Fruit fly (Drosophila melanogaster) whole organism, adult: ENCODE data around the gene CG14879.
A peak's percentile ranks its signal among the peaks of the same experiment; 100 is the strongest.

ENCODE experiments used
- CG11617 ChIP-seq: fragments of 200-800 bp; sonication (Bioruptor generic); optimal IDR thresholded peaks from 2 replicates; lab custom pipeline; 2017; ENCODE audit warnings: mild to moderate bottlenecking, missing biosample characterization, missing genetic modification reagents, missing genetic modification characterization
- CG12768 ChIP-seq: fragments of 200-800 bp; sonication (Bioruptor generic); optimal IDR thresholded peaks from 2 replicates; lab custom pipeline; 2017; ENCODE audit warnings: missing biosample characterization, missing genetic modification characterization, mild to moderate bottlenecking, moderate library complexity, missing genetic modification reagents
- CG14711 ChIP-seq: fragments of 200-800 bp; sonication (Bioruptor generic); optimal IDR thresholded peaks from 2 replicates; lab custom pipeline; 2018; ENCODE audit warnings: missing biosample characterization, mild to moderate bottlenecking, missing genetic modification characterization, moderate library complexity
- CG1620 ChIP-seq: fragments of 200-800 bp; sonication (Bioruptor generic); optimal IDR thresholded peaks from 2 replicates; lab custom pipeline; 2016; ENCODE audit warnings: missing biosample characterization, missing genetic modification characterization
- CG33017 ChIP-seq: fragments of 200-800 bp; sonication (Bioruptor generic); optimal IDR thresholded peaks from 2 replicates; lab custom pipeline; 2018; ENCODE audit warnings: missing biosample characterization, mild to moderate bottlenecking, missing genetic modification characterization, moderate library complexity
- CG5204 ChIP-seq: fragments of 200-800 bp; sonication (Bioruptor generic); optimal IDR thresholded peaks from 2 replicates; lab custom pipeline; 2016; ENCODE audit warnings: missing biosample characterization, missing genetic modification characterization
- CG7045 ChIP-seq: fragments of 200-800 bp; sonication (Bioruptor generic); optimal IDR thresholded peaks from 2 replicates; lab custom pipeline; 2017; ENCODE audit warnings: missing biosample characterization, mild to moderate bottlenecking, missing genetic modification characterization
- CG7101 ChIP-seq: fragments of 200-800 bp; sonication (Bioruptor generic); optimal IDR thresholded peaks from 2 replicates; lab custom pipeline; 2018; ENCODE audit warnings: missing biosample characterization, mild to moderate bottlenecking, missing genetic modification characterization, moderate library complexity
- Clk ChIP-seq: fragments of 200-800 bp; sonication (Bioruptor generic); optimal IDR thresholded peaks from 2 replicates; lab custom pipeline; 2017; ENCODE audit warnings: missing biosample characterization, missing genetic modification characterization
- Crg-1 ChIP-seq: fragments of 200-800 bp; sonication (Bioruptor generic); optimal IDR thresholded peaks from 2 replicates; lab custom pipeline; 2016; ENCODE audit warnings: missing biosample characterization, missing genetic modification characterization
- Hr96 ChIP-seq: fragments of 200-800 bp; sonication (Bioruptor generic); optimal IDR thresholded peaks from 2 replicates; lab custom pipeline; 2016; ENCODE audit warnings: missing biosample characterization, missing genetic modification characterization
- Mnt ChIP-seq: fragments of 200-800 bp; sonication (Bioruptor generic); optimal IDR thresholded peaks from 2 replicates; lab custom pipeline; 2016; ENCODE audit warnings: missing biosample characterization, mild to moderate bottlenecking, missing genetic modification characterization
- bab1 ChIP-seq: fragments of 200-800 bp; sonication (Bioruptor generic); optimal IDR thresholded peaks from 3 replicates; lab custom pipeline; 2019; ENCODE audit warnings: missing biosample characterization, mild to moderate bottlenecking, missing genetic modification characterization, moderate library complexity
- cic ChIP-seq: fragments of 200-800 bp; sonication (Bioruptor generic); optimal IDR thresholded peaks from 2 replicates; lab custom pipeline; 2017; ENCODE audit warnings: missing biosample characterization, mild to moderate bottlenecking, missing genetic modification characterization, moderate library complexity
- cnc ChIP-seq, 2 experiments: fragments of >200 bp; optimal IDR thresholded peaks; 2 replicates each; lab custom pipeline; 2017
- kay ChIP-seq: fragments of 200-800 bp; sonication (Bioruptor generic); peaks from one replicate; lab custom pipeline; 2016; ENCODE audit warnings: missing biosample characterization, missing genetic modification characterization, borderline replicate concordance
- ovo ChIP-seq: fragments of 200-800 bp; sonication (Bioruptor generic); optimal IDR thresholded peaks from 2 replicates; lab custom pipeline; 2016; ENCODE audit warnings: missing biosample characterization, missing genetic modification characterization
- pad ChIP-seq: fragments of 200-800 bp; sonication (Bioruptor generic); optimal IDR thresholded peaks from 3 replicates; lab custom pipeline; 2017; ENCODE audit warnings: missing biosample characterization, missing genetic modification characterization, mild to moderate bottlenecking, moderate library complexity, missing genetic modification reagents
- tj ChIP-seq: fragments of 200-800 bp; sonication (Bioruptor generic); optimal IDR thresholded peaks from 3 replicates; lab custom pipeline; 2017; ENCODE audit warnings: missing biosample characterization, mild to moderate bottlenecking, missing genetic modification characterization, moderate library complexity
- toe ChIP-seq: fragments of 200-800 bp; sonication (Bioruptor generic); optimal IDR thresholded peaks from 2 replicates; lab custom pipeline; 2016; ENCODE audit warnings: missing biosample characterization, missing genetic modification characterization

Gene CG14879

DNA sequence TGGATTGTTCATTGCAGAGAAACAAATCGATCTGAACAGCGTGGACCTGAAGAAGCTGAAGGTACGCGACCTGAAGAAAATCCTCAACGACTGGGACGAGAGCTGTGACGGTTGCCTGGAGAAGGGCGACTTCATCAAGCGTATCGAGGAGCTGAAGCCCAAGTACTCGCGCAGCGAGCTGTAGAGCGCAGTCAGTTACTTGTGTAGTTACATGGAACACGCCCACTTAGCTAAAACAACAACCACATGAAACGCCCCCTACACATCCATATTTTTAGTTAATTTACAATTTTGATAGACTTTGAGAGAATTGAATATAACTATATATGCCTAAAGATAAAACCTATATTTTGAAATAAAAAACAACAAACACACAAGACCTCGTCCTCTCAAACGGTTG lies 1.4 kb upstream of the CG14879 start:
- no peak for TF ChIP-seq Hr96

DNA sequence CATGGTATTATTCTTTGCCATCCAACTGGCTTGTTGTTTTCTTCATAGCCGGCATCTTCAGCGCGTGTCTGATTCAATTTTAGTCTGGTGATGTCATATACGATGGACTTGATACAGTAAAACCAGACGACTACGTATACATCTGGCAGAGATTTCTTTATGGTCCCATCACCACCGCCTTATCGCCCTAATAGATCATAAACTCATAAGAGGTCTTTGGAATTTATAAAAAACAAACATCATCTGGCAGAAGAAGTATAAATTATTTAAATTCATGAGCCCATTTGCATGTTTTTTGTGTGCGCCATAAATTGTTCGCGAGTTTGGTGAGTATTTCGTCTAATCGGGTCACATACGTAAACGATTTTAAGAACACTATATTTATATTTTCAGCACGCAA lies 737 bp downstream of the CG14879 start:
- TF ChIP-seq Hr96, result no peak
- TF ChIP-seq bab1, result no peak
- TF ChIP-seq cic, result no peak
- TF ChIP-seq CG12768, result no peak
- TF ChIP-seq CG1620 (GFP tag; lab: Kevin White, UChicago), result no peak
- no peak for TF ChIP-seq ovo (GFP tag; lab: Kevin White, UChicago)
- no peak for TF ChIP-seq CG14711 (tag; lab: Kevin White, UChicago)
- TF ChIP-seq CG7101 (tag; lab: Kevin White, UChicago), result no peak
- TF ChIP-seq CG5204, result no peak
- TF ChIP-seq CG7045 (GFP tag; lab: Kevin White, UChicago), result no peak
- no peak for TF ChIP-seq tj (GFP tag; lab: Kevin White, UChicago)
- TF ChIP-seq pad, result no peak
- TF ChIP-seq cnc (optimal IDR thresholded peaks at IDR 0.05; lab: Kevin White, UChicago), result no peak
- no peak for TF ChIP-seq Clk
- no peak for TF ChIP-seq toe (GFP tag; lab: Kevin White, UChicago)
- TF ChIP-seq Crg-1, result no peak
- no peak for TF ChIP-seq Mnt (GFP tag; lab: Kevin White, UChicago)
- TF ChIP-seq kay (GFP tag; lab: Kevin White, UChicago), result no peak

- TF ChIP-seq Hr96 (no peak), cic (peak; percentile 26), tj (GFP tag; lab: Kevin White, UChicago) (peak; percentile 54), CG5204 (no peak), kay (GFP tag; lab: Kevin White, UChicago) (peak; percentile 96)
These were observed 1.3 kb downstream of the CG14879 start for dm6 chr3R:16347626-16348264.

- TF ChIP-seq Hr96 (peak; percentile 86), cic (peak; percentile 53), kay (GFP tag; lab: Kevin White, UChicago) (peak; percentile 84), CG7101 (tag; lab: Kevin White, UChicago) (peak; percentile 83), cnc (optimal IDR thresholded peaks at IDR 0.05; lab: Kevin White, UChicago) (no peak), tj (GFP tag; lab: Kevin White, UChicago) (peak; percentile 63), toe (GFP tag; lab: Kevin White, UChicago) (peak; percentile 94), bab1 (peak; percentile 89), CG11617 (GFP tag; lab: Kevin White, UChicago) (peak; percentile 87), Crg-1 (peak; percentile 87), CG7045 (GFP tag; lab: Kevin White, UChicago) (peak; percentile 82), CG33017 (tag; lab: Kevin White, UChicago) (no peak), CG1620 (GFP tag; lab: Kevin White, UChicago) (peak; percentile 92), ovo (GFP tag; lab: Kevin White, UChicago) (peak; percentile 90), pad (peak; percentile 85), CG14711 (tag; lab: Kevin White, UChicago) (peak; percentile 77), Mnt (GFP tag; lab: Kevin White, UChicago) (peak; percentile 90), Clk (peak; percentile 73), CG12768 (peak; percentile 53), CG5204 (peak; percentile 90)
These were observed 7.1 kb downstream of the CG14879 start, which contains the start of the genes SF2 and pad for dm6 chr3R:16341817-16342374. Gene SF2 (minus strand): TSS chr3R:16341988. Gene pad (plus strand): TSS chr3R:16342318.

- TF ChIP-seq Crg-1 (no peak), CG7101 (tag; lab: Kevin White, UChicago) (peak; percentile 14), pad (no peak), CG7045 (GFP tag; lab: Kevin White, UChicago) (peak; percentile 4), CG12768 (peak; percentile 65), CG33017 (tag; lab: Kevin White, UChicago) (no peak), tj (GFP tag; lab: Kevin White, UChicago) (no peak), CG1620 (GFP tag; lab: Kevin White, UChicago) (no peak), cic (peak; percentile 85), CG11617 (GFP tag; lab: Kevin White, UChicago) (peak; percentile 61), ovo (GFP tag; lab: Kevin White, UChicago) (peak; percentile 19), kay (GFP tag; lab: Kevin White, UChicago) (peak; percentile 14), cnc (optimal IDR thresholded peaks at IDR 0.05; lab: Kevin White, UChicago) (no peak), CG14711 (tag; lab: Kevin White, UChicago) (no peak)
These were observed 8.4 kb downstream of the CG14879 start for dm6 chr3R:16340610-16341009.

- TF ChIP-seq toe (GFP tag; lab: Kevin White, UChicago), result no peak
- no peak for TF ChIP-seq cnc (optimal IDR thresholded peaks at IDR 0.05; lab: Kevin White, UChicago)
- TF ChIP-seq Mnt (GFP tag; lab: Kevin White, UChicago), result no peak
- TF ChIP-seq Crg-1, result no peak
- TF ChIP-seq CG7045 (GFP tag; lab: Kevin White, UChicago), result no peak
- TF ChIP-seq tj (GFP tag; lab: Kevin White, UChicago), result no peak
- TF ChIP-seq pad, result no peak
- TF ChIP-seq CG14711 (tag; lab: Kevin White, UChicago), result no peak
- TF ChIP-seq CG7101 (tag; lab: Kevin White, UChicago), result no peak
- TF ChIP-seq CG33017 (tag; lab: Kevin White, UChicago), result no peak
- no peak for TF ChIP-seq Hr96
- TF ChIP-seq kay (GFP tag; lab: Kevin White, UChicago), result no peak
- no peak for TF ChIP-seq CG11617 (GFP tag; lab: Kevin White, UChicago)
- no peak for TF ChIP-seq Clk
- no peak for TF ChIP-seq cic
- no peak for TF ChIP-seq CG12768
- no peak for TF ChIP-seq CG1620 (GFP tag; lab: Kevin White, UChicago)
- TF ChIP-seq CG5204, result no peak
- TF ChIP-seq ovo (GFP tag; lab: Kevin White, UChicago), result no peak
- no peak for TF ChIP-seq bab1
These were observed 9.6 kb downstream of the CG14879 start, which contains the start of gene Sulf1 for dm6 chr3R:16339475-16339874. Gene Sulf1 (minus strand): TSS chr3R:16339575.
